Worm (Caenorhabditis elegans) whole organism, L4 larva: ENCODE measurements around the gene ugt-22.

Experiments used
- F37D6.2 ChIP-seq: sonication (generic microtip); optimal IDR thresholded peaks from 2 replicates; lab custom pipeline; 2016; ENCODE audit warnings: mild to moderate bottlenecking, missing genetic modification characterization, missing compliant biosample characterization
- R02D3.7 ChIP-seq: fragments of 150-350 bp; sonication (generic microtip); optimal IDR thresholded peaks from 3 replicates; lab custom pipeline; 2014; ENCODE audit warnings: missing biosample characterization, missing genetic modification characterization
- Y48G9A.11 ChIP-seq: fragments of 200-800 bp; sonication (Bioruptor generic); IDR thresholded peaks from 2 replicates; pipeline ENCODE4 v1.3.6; 2022; ENCODE audit warnings: missing genetic modification reagents, missing genetic modification characterization, missing compliant biosample characterization
- ZK337.2 ChIP-seq: fragments of 200-800 bp; sonication (Bioruptor generic); IDR thresholded peaks from 2 replicates; pipeline ENCODE4 v1.3.6; 2022; ENCODE audit warnings: missing genetic modification reagents, missing genetic modification characterization, missing compliant biosample characterization
- ZK546.5 ChIP-seq, 2 experiments: sonication (generic microtip); optimal IDR thresholded peaks; 2 replicates each; lab custom pipeline; 2017; ENCODE audit warnings: missing biosample characterization in 2 of 2, missing genetic modification characterization in 2 of 2
- aha-1 ChIP-seq: fragments of 150-350 bp; peaks from one replicate; lab custom pipeline; 2014; ENCODE audit warnings: missing biosample characterization, missing genetic modification characterization
- aly-2 ChIP-seq: sonication (generic microtip); optimal IDR thresholded peaks from 2 replicates; lab custom pipeline; 2018; ENCODE audit warnings: missing biosample characterization, missing genetic modification characterization
- ceh-20 ChIP-seq: fragments of 200-800 bp; sonication (Bioruptor generic); IDR thresholded peaks from 2 replicates; pipeline ENCODE4 v1.3.6; 2022; ENCODE audit warnings: missing genetic modification reagents, missing genetic modification characterization, missing compliant biosample characterization
- ceh-28 ChIP-seq: fragments of 150-350 bp; optimal IDR thresholded peaks from 2 replicates; lab custom pipeline; 2014; ENCODE audit warnings: missing biosample characterization, missing genetic modification reagents, missing genetic modification characterization
- ceh-32 ChIP-seq: sonication (generic microtip); optimal IDR thresholded peaks from 2 replicates; lab custom pipeline; 2016; ENCODE audit warnings: mild to moderate bottlenecking, missing genetic modification characterization, missing compliant biosample characterization; ENCODE audit not compliant: poor library complexity
- ceh-82 ChIP-seq: sonication (generic microtip); optimal IDR thresholded peaks from 2 replicates; lab custom pipeline; 2017; ENCODE audit warnings: missing biosample characterization, missing genetic modification characterization
- ces-1 ChIP-seq: fragments of 150-350 bp; sonication (generic microtip); optimal IDR thresholded peaks from 4 replicates; lab custom pipeline; 2014; ENCODE audit warnings: missing biosample characterization, missing genetic modification reagents, missing genetic modification characterization
- cey-2 ChIP-seq: sonication (generic microtip); optimal IDR thresholded peaks from 3 replicates; lab custom pipeline; 2017; ENCODE audit warnings: missing genetic modification characterization, mild to moderate bottlenecking, missing compliant biosample characterization, antibody characterized with exemption, borderline replicate concordance; ENCODE audit not compliant: insufficient read depth
- ctbp-1 ChIP-seq: fragments of 200-800 bp; sonication (Bioruptor generic); IDR thresholded peaks from 2 replicates; pipeline ENCODE4 v1.3.6; 2022; ENCODE audit warnings: missing genetic modification reagents, missing genetic modification characterization, missing compliant biosample characterization
- dmd-8 ChIP-seq: fragments of 200-800 bp; sonication (Bioruptor generic); IDR thresholded peaks from 2 replicates; pipeline ENCODE4 v1.3.6; 2022; ENCODE audit warnings: missing genetic modification characterization, missing compliant biosample characterization
- duxl-1 ChIP-seq: sonication (generic microtip); optimal IDR thresholded peaks from 2 replicates; lab custom pipeline; 2016; ENCODE audit warnings: mild to moderate bottlenecking, missing genetic modification characterization, moderate library complexity, missing compliant biosample characterization; ENCODE audit not compliant: poor library complexity
- gei-8 ChIP-seq: fragments of 200-800 bp; sonication (Bioruptor generic); optimal IDR thresholded peaks from 2 replicates; lab custom pipeline; 2018; ENCODE audit warnings: mild to moderate bottlenecking, missing genetic modification characterization, missing compliant biosample characterization
- hif-1 ChIP-seq, 2 experiments: sonication (generic microtip); optimal IDR thresholded peaks; 2 replicates each; lab custom pipeline; 2016 to 2017; ENCODE audit warnings: missing compliant biosample characterization in 2 of 2, missing genetic modification characterization in 2 of 2, missing genetic modification reagents in 2 of 2, missing genotype in 2 of 2, mild to moderate bottlenecking in 1 of 2
- lim-7 ChIP-seq: fragments of 200-800 bp; sonication (Bioruptor generic); IDR thresholded peaks from 2 replicates; pipeline ENCODE4 v1.3.6; 2022; ENCODE audit warnings: missing genetic modification characterization, missing compliant biosample characterization
- lin-38 ChIP-seq: fragments of 200-800 bp; sonication (Bioruptor generic); IDR thresholded peaks from 2 replicates; pipeline ENCODE4 v1.3.6; 2022; ENCODE audit warnings: missing genetic modification reagents, missing genetic modification characterization, missing compliant biosample characterization
- lin-39 ChIP-seq: fragments of 150-350 bp; optimal IDR thresholded peaks from 2 replicates; lab custom pipeline; 2014; ENCODE audit warnings: missing biosample characterization, missing genetic modification reagents, missing genetic modification characterization
- lir-3 ChIP-seq: sonication (generic microtip); optimal IDR thresholded peaks from 2 replicates; lab custom pipeline; 2016; ENCODE audit warnings: mild to moderate bottlenecking, missing genetic modification characterization, missing compliant biosample characterization
- madf-5 ChIP-seq, 2 experiments: fragments of 200-800 bp; sonication (Bioruptor generic); IDR thresholded peaks; 2 replicates each; pipeline ENCODE4 v1.3.6; 2022; ENCODE audit warnings: missing compliant biosample characterization in 2 of 2, missing genetic modification characterization in 2 of 2
- mxl-2 ChIP-seq: fragments of 200-800 bp; sonication (Bioruptor generic); conservative IDR thresholded peaks from 2 replicates; pipeline ENCODE4 v1.3.6; 2022; ENCODE audit warnings: missing genetic modification reagents, missing genetic modification characterization, missing compliant biosample characterization
- nhr-237 ChIP-seq: sonication (generic microtip); optimal IDR thresholded peaks from 2 replicates; lab custom pipeline; 2017; ENCODE audit warnings: missing biosample characterization, missing genetic modification characterization
- nhr-28 ChIP-seq: fragments of 150-350 bp; optimal IDR thresholded peaks from 2 replicates; lab custom pipeline; 2014; ENCODE audit warnings: missing biosample characterization, missing genetic modification characterization
- nhr-77 ChIP-seq: fragments of 150-350 bp; optimal IDR thresholded peaks from 2 replicates; lab custom pipeline; 2014; ENCODE audit warnings: missing biosample characterization, missing genetic modification characterization
- saeg-2 ChIP-seq: fragments of 200-800 bp; sonication (Bioruptor generic); IDR thresholded peaks from 2 replicates; pipeline ENCODE4 v1.3.6; 2022; ENCODE audit warnings: missing genetic modification reagents, missing genetic modification characterization, missing compliant biosample characterization
- sdz-12 ChIP-seq: fragments of 200-800 bp; sonication (Bioruptor generic); optimal IDR thresholded peaks from 2 replicates; lab custom pipeline; 2018; ENCODE audit warnings: mild to moderate bottlenecking, missing genetic modification characterization, missing compliant biosample characterization
- snpc-1.2 ChIP-seq: fragments of 200-800 bp; sonication (Bioruptor generic); IDR thresholded peaks from 2 replicates; pipeline ENCODE4 v1.3.6; 2022; ENCODE audit warnings: missing genetic modification reagents, missing genetic modification characterization, missing compliant biosample characterization
- spr-1 ChIP-seq: sonication (generic microtip); optimal IDR thresholded peaks from 2 replicates; lab custom pipeline; 2016; ENCODE audit warnings: mild to moderate bottlenecking, missing genetic modification characterization, missing compliant biosample characterization
- unc-39 ChIP-seq: sonication (generic microtip); optimal IDR thresholded peaks from 2 replicates; lab custom pipeline; 2017; ENCODE audit warnings: missing biosample characterization, missing genetic modification characterization
- unc-62 ChIP-seq, 3 experiments: fragments of 150-350 bp in 1 of 3; sonication (generic microtip); optimal IDR thresholded peaks in 2 of 3; peaks in 1 of 3; 1 replicate in 1 of 3; 2 replicates in 2 of 3; lab custom pipeline; 2014 to 2017; ENCODE audit warnings: missing biosample characterization in 3 of 3, missing genetic modification characterization in 3 of 3, missing genetic modification reagents in 3 of 3, missing genotype in 1 of 3
- zfp-3 ChIP-seq: fragments of 200-800 bp; sonication (Bioruptor generic); conservative IDR thresholded peaks from 2 replicates; pipeline ENCODE4 v1.3.6; 2022; ENCODE audit warnings: missing genetic modification reagents, missing genetic modification characterization, missing compliant biosample characterization
- zip-11 ChIP-seq: fragments of 200-800 bp; sonication (Bioruptor generic); IDR thresholded peaks from 2 replicates; pipeline ENCODE4 v1.3.6; 2022; ENCODE audit warnings: missing genetic modification characterization, missing compliant biosample characterization
- ztf-11 ChIP-seq: fragments of 150-350 bp; optimal IDR thresholded peaks from 2 replicates; lab custom pipeline; 2014; ENCODE audit warnings: missing biosample characterization, missing genetic modification characterization
- ztf-7 ChIP-seq: fragments of 150-350 bp; optimal IDR thresholded peaks from 2 replicates; lab custom pipeline; 2014; ENCODE audit warnings: missing biosample characterization, missing genetic modification characterization

Gene ugt-22

DNA sequence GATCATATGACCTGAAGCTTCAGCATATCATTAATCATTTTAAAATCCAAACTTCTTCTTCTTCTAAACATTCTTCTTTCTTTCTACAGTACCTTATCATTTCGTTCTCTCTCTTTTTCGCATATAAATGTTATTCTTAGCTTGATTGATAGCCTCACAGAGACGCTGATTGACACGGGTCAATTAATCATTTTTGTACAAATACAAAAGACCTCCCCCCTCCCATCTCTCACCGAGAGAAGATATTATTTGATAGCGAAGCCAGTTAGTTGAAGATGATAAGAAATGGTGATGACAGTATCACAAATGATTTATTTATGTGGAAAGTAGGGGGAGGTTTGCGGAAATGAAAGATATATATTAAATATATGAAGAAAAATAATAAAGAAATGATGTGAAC is 43.7 kb downstream of the ugt-22 start (continued):
- TF ChIP-seq gei-8 (GFP tag; lab: Kevin White, UChicago) (no peak), duxl-1 (tag; lab: Kevin White, UChicago) (no peak), ztf-7 (tag; lab: Kevin White, UChicago) (no peak), mxl-2 (GFP tag; lab: Robert Waterston, UW) (no peak), zip-11 (GFP tag; lab: Robert Waterston, UW) (no peak), dmd-8 (GFP tag; lab: Robert Waterston, UW) (no peak), nhr-28 (peak; percentile 81), F37D6.2 (no peak), ctbp-1 (no peak), ces-1 (GFP tag; lab: Kevin White, UChicago) (no peak), ceh-20 (GFP tag; lab: Robert Waterston, UW) (peak; percentile 94), hif-1 (tag; optimal IDR thresholded peaks at IDR 0.05; lab: Kevin White, UChicago) (no peak), spr-1 (tag; lab: Kevin White, UChicago) (no peak), ZK337.2 (no peak), unc-62 (GFP tag; optimal IDR thresholded peaks at IDR 0.05 in 1 of 2; lab: Kevin White, UChicago) (peak in 1 of 2 experiments; percentile 97), unc-62 (tag; optimal IDR thresholded peaks at IDR 0.05; lab: Kevin White, UChicago) (no peak), saeg-2 (GFP tag; lab: Robert Waterston, UW) (no peak), aha-1 (tag; lab: Kevin White, UChicago) (no peak), lin-38 (GFP tag; lab: Robert Waterston, UW) (no peak), cey-2 (tag; lab: Kevin White, UChicago) (peak; percentile 95), lir-3 (no peak), nhr-77 (no peak), nhr-237 (tag; lab: Kevin White, UChicago) (no peak), lin-39 (tag; lab: Kevin White, UChicago) (no peak)

ce11 chrIV:13684827-13685226 is 45.8 kb downstream of the ugt-22 start:
- TF ChIP-seq zfp-3 (GFP tag; lab: Robert Waterston, UW) (no peak), sdz-12 (GFP tag; lab: Kevin White, UChicago) (no peak), snpc-1.2 (GFP tag; lab: Robert Waterston, UW) (peak; percentile 18; the same call in 1 of the 2 replicates)
- TF ChIP-seq, all 104 proteins: peak for 1

DNA sequence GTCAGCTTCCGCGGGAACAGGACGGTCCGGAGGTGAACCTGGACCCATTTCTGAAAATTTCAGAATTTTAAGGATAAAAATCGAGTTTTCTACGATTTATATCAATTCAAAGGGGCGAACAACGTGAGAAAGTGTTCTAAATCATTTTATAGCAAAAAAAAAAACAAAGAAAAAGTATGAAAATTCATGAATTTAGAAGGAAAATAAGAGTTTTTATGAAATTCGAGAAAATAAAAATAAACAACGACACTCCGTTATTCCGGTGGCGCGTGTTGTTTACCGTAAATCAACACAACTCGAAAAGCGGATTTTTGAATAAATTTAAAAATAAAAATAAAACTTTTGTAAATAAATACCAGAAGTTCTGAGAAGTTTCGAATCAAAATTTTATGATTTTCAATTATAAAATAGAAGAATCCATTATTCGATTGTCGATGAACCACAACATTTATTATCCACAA is 47.9 kb downstream of the ugt-22 start, which contains the start of gene nyn-1:
TSS of gene nyn-1 (minus strand) at position 51 of the 461 bp plus-strand sequence.
- no peak for TF ChIP-seq ceh-28 (tag; lab: Kevin White, UChicago)
- TF ChIP-seq snpc-1.2 (GFP tag; lab: Robert Waterston, UW): peak; percentile 76
- no peak for TF ChIP-seq ZK546.5 (tag; optimal IDR thresholded peaks at IDR 0.05; lab: Kevin White, UChicago)
- TF ChIP-seq madf-5 (GFP tag; IDR thresholded peaks at IDR 0.05; lab: Robert Waterston, UW): no peak
- TF ChIP-seq aly-2 (tag; lab: Kevin White, UChicago): no peak
- TF ChIP-seq R02D3.7 (tag; lab: Kevin White, UChicago): peak; percentile 37
- peak; percentile 100 for TF ChIP-seq Y48G9A.11 (GFP tag; lab: Robert Waterston, UW)
- TF ChIP-seq lim-7 (GFP tag; lab: Robert Waterston, UW): no peak
- no peak for TF ChIP-seq ceh-32 (tag; lab: Kevin White, UChicago)
- no peak for TF ChIP-seq ztf-11 (tag; lab: Kevin White, UChicago)
- TF ChIP-seq lin-38 (GFP tag; lab: Robert Waterston, UW): no peak
- TF ChIP-seq unc-39: no peak
- no peak for TF ChIP-seq hif-1 (tag; optimal IDR thresholded peaks at IDR 0.05; lab: Kevin White, UChicago)
- TF ChIP-seq ceh-82 (tag; lab: Kevin White, UChicago): no peak
